Fruit fly (Drosophila melanogaster) S2 (cell line): ENCODE results near the gene CG5986.

Experiments
- CG8478 ChIP-seq: fragments of >200 bp; optimal IDR thresholded peaks from 2 replicates; lab custom pipeline; 2018
- CTCF ChIP-seq, 2 experiments: fragments of >200 bp; optimal IDR thresholded peaks; 2 replicates each; lab custom pipeline; 2018

DNA sequence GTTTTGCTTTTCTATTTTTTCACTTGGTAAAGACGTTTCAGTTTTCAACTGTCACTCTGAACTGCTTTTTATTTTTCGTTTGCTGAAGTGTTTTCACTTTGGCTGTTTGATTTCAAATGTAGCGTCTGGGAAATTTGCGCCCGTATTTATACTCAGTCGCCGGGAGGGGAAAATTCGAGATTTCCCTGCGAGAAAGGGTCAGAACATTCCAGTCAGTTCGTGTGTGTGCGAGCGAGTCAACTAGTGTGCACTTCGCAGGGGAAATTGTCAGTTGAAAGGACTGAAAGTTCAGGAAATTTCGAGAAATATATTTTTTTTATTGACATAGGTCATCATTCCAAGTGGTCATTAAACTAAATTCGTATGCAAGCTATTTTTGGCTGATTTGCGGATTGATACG, 9.6 kb downstream of the CG5986 start, which contains the start of gene Hsp68:
- TF ChIP-seq CG8478 (lab: Kevin White, UChicago): no peak
- TF ChIP-seq CTCF (optimal IDR thresholded peaks at IDR 0.05; lab: Kevin White, UChicago): no peak
